Worm (Caenorhabditis elegans) whole organism, L1 larva: Measurements from ENCODE around the gene hcp-3.

ENCODE experiments used
- aha-1 ChIP-seq: fragments of 150-350 bp; optimal IDR thresholded peaks from 2 replicates; lab custom pipeline; 2014; ENCODE audit warnings: missing biosample characterization, missing genetic modification characterization
- fkh-8 ChIP-seq: sonication (generic microtip); optimal IDR thresholded peaks from 2 replicates; lab custom pipeline; 2016; ENCODE audit warnings: mild to moderate bottlenecking, missing genetic modification characterization, missing compliant biosample characterization
- isw-1 ChIP-seq: fragments of 200-800 bp; sonication (Bioruptor generic); IDR thresholded peaks from 2 replicates; pipeline ENCODE4 v1.3.6; 2022; ENCODE audit warnings: missing genetic modification characterization, missing compliant biosample characterization
- jun-1 ChIP-seq: fragments of 150-350 bp; optimal IDR thresholded peaks from 2 replicates; lab custom pipeline; 2014; ENCODE audit warnings: missing biosample characterization, missing genetic modification reagents, missing genetic modification characterization
- nhr-28 ChIP-seq: fragments of 150-350 bp; optimal IDR thresholded peaks from 2 replicates; lab custom pipeline; 2014; ENCODE audit warnings: missing biosample characterization, missing genetic modification characterization
- pqm-1 ChIP-seq: sonication (generic microtip); optimal IDR thresholded peaks from 3 replicates; lab custom pipeline; 2017; ENCODE audit warnings: missing biosample characterization, missing genetic modification characterization
- rnt-1 ChIP-seq: sonication (generic microtip); optimal IDR thresholded peaks from 2 replicates; lab custom pipeline; 2016; ENCODE audit warnings: mild to moderate bottlenecking, missing genetic modification characterization, moderate library complexity, missing compliant biosample characterization
- snu-23 ChIP-seq: sonication (generic microtip); optimal IDR thresholded peaks from 2 replicates; lab custom pipeline; 2016; ENCODE audit warnings: missing genetic modification characterization, missing compliant biosample characterization
- unc-86 ChIP-seq: sonication (generic microtip); optimal IDR thresholded peaks from 2 replicates; lab custom pipeline; 2016; ENCODE audit warnings: missing genetic modification characterization, missing compliant biosample characterization
- xbp-1 ChIP-seq: sonication (generic microtip); optimal IDR thresholded peaks from 2 replicates; lab custom pipeline; 2016; ENCODE audit warnings: missing genetic modification characterization, missing compliant biosample characterization

DNA sequence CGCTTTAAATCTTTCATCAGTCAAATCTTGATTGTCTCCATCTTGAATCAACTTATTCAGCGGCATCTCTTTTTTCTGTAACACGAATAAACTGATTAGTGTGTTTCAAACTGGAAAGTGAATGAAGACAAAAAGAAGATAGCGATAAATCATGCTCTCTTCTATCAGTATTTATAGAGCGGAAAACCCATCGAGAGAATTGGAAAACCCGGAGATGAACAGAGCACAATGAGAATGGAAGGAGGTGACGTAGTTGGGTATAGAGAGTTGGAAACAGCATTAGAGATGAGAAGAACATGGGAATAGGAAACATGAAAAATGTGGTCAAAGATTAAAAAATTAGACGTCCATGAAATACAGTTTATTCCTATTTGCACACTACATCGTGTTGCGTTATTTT, 24.2 kb downstream of the hcp-3 start, which contains the start of gene acox-1.5:
- no peak for TF ChIP-seq rnt-1
- no peak for TF ChIP-seq snu-23 (GFP tag; lab: Kevin White, UChicago)
- TF ChIP-seq unc-86 (tag; lab: Kevin White, UChicago) = no peak
- TF ChIP-seq nhr-28 (tag; lab: Kevin White, UChicago) = no peak
- no peak for TF ChIP-seq isw-1 (GFP tag; lab: Robert Waterston, UW)
- no peak for TF ChIP-seq jun-1 (tag; lab: Kevin White, UChicago)
- no peak for TF ChIP-seq pqm-1 (tag; lab: Kevin White, UChicago)
- TF ChIP-seq aha-1 = no peak
- no peak for TF ChIP-seq xbp-1 (tag; lab: Kevin White, UChicago)
- no peak for TF ChIP-seq fkh-8 (tag; lab: Kevin White, UChicago)
